Fruit fly (Drosophila melanogaster): ENCODE measurements around the gene CG1695.
A peak's percentile ranks its signal among the peaks of the same experiment; 100 is the strongest.

- TF ChIP-seq CG16863 (GFP tag; optimal IDR thresholded peaks at IDR 0.05) (peak; percentile 70), CG14441 (GFP tag; IDR thresholded peaks at IDR 0.05) (peak; percentile 76), vvl (GFP tag; IDR thresholded peaks at IDR 0.05) (peak; percentile 59), CG4360 (GFP tag; IDR thresholded peaks at IDR 0.05) (no peak), Atf6 (GFP tag; IDR thresholded peaks at IDR 0.05) (peak; percentile 77), pros (GFP tag; optimal IDR thresholded peaks at IDR 0.05) (no peak), crol (GFP tag; IDR thresholded peaks at IDR 0.05) (0 out of 2 replicates have a peak, but pooled peaks have one; percentile 21), kay (GFP tag; optimal IDR thresholded peaks at IDR 0.05) (peak; percentile 43)
Observed at dm6 chrX:20480382-20480781, 46.6 kb downstream of the CG1695 start.

Measured in whole organism, embryonic.